Fruit fly (Drosophila melanogaster) whole organism, embryonic: ENCODE data around the gene CG43322.

Experiments used
- Aef1 ChIP-seq: fragments of 200-800 bp; sonication (Bioruptor generic); IDR thresholded peaks from 3 replicates; pipeline ENCODE4 v1.3.6; 2022; ENCODE audit warnings: missing biosample characterization, missing genetic modification characterization
- Antp ChIP-seq: fragments of 200-800 bp; sonication (Bioruptor generic); optimal IDR thresholded peaks from 3 replicates; lab custom pipeline; 2016; ENCODE audit warnings: missing biosample characterization, missing genetic modification characterization
- Asciz ChIP-seq: fragments of 200-800 bp; sonication (Bioruptor generic); optimal IDR thresholded peaks from 2 replicates; lab custom pipeline; 2017; ENCODE audit warnings: missing biosample characterization, mild to moderate bottlenecking, missing genetic modification characterization, missing genetic modification reagents
- Atf6 ChIP-seq: fragments of 200-800 bp; sonication (Bioruptor generic); IDR thresholded peaks from 2 replicates; pipeline ENCODE4 v1.3.6; 2022; ENCODE audit warnings: missing biosample characterization, missing genetic modification characterization
- BtbVII ChIP-seq: fragments of 200-800 bp; sonication (Bioruptor generic); optimal IDR thresholded peaks from 3 replicates; lab custom pipeline; 2017; ENCODE audit warnings: missing biosample characterization, mild to moderate bottlenecking, missing genetic modification characterization
- CG10209 ChIP-seq: fragments of 200-800 bp; sonication (Bioruptor generic); optimal IDR thresholded peaks from 3 replicates; lab custom pipeline; 2017; ENCODE audit warnings: missing biosample characterization, mild to moderate bottlenecking, missing genetic modification characterization, missing genetic modification reagents
- CG10979 ChIP-seq: fragments of 200-800 bp; sonication (Bioruptor generic); optimal IDR thresholded peaks from 2 replicates; lab custom pipeline; 2018; ENCODE audit warnings: missing biosample characterization, mild to moderate bottlenecking, missing genetic modification characterization, moderate library complexity
- CG12659 ChIP-seq: fragments of 200-800 bp; sonication (Bioruptor generic); optimal IDR thresholded peaks from 3 replicates; lab custom pipeline; 2017; ENCODE audit warnings: mild to moderate bottlenecking, missing biosample characterization, missing genetic modification reagents, missing genetic modification characterization
- CG13424 ChIP-seq: fragments of 200-800 bp; sonication (Bioruptor generic); optimal IDR thresholded peaks from 2 replicates; lab custom pipeline; 2019; ENCODE audit warnings: missing biosample characterization, mild to moderate bottlenecking, missing genetic modification characterization, moderate library complexity
- CG13775 ChIP-seq: fragments of 200-800 bp; sonication (Bioruptor generic); optimal IDR thresholded peaks from 3 replicates; lab custom pipeline; 2017; ENCODE audit warnings: missing biosample characterization, mild to moderate bottlenecking, missing genetic modification characterization
- CG15073 ChIP-seq: fragments of 200-800 bp; sonication (Bioruptor generic); optimal IDR thresholded peaks from 2 replicates; lab custom pipeline; 2016; ENCODE audit warnings: missing biosample characterization, missing genetic modification characterization
- CG1603 ChIP-seq: fragments of 200-800 bp; sonication (Bioruptor generic); optimal IDR thresholded peaks from 2 replicates; lab custom pipeline; 2019; ENCODE audit warnings: missing biosample characterization, mild to moderate bottlenecking, missing genetic modification characterization, moderate library complexity
- CG17328 ChIP-seq: fragments of 200-800 bp; sonication (Bioruptor generic); IDR thresholded peaks from 2 replicates; pipeline ENCODE4 v1.3.6; 2022; ENCODE audit warnings: missing biosample characterization, missing genetic modification characterization
- CG17385 ChIP-seq: fragments of 200-800 bp; sonication (Bioruptor generic); optimal IDR thresholded peaks from 3 replicates; lab custom pipeline; 2018; ENCODE audit warnings: missing biosample characterization, mild to moderate bottlenecking, missing genetic modification characterization
- CG17912 ChIP-seq: fragments of 200-800 bp; sonication (Bioruptor generic); optimal IDR thresholded peaks from 2 replicates; lab custom pipeline; 2018; ENCODE audit warnings: missing biosample characterization, mild to moderate bottlenecking, missing genetic modification characterization
- CG30403 ChIP-seq: fragments of 200-800 bp; sonication (Bioruptor generic); optimal IDR thresholded peaks from 3 replicates; lab custom pipeline; 2016; ENCODE audit warnings: missing biosample characterization, missing genetic modification characterization
- CG34422 ChIP-seq: fragments of 200-800 bp; sonication (Bioruptor generic); IDR thresholded peaks from 3 replicates; pipeline ENCODE4 v1.3.6; 2022; ENCODE audit warnings: missing biosample characterization, missing genetic modification characterization
- CG43689 ChIP-seq: fragments of 200-800 bp; sonication (Bioruptor generic); IDR thresholded peaks from 2 replicates; pipeline ENCODE4 v1.3.6; 2022; ENCODE audit warnings: missing biosample characterization, missing genetic modification characterization
- CG5245 ChIP-seq: fragments of 200-800 bp; sonication (Bioruptor generic); optimal IDR thresholded peaks from 3 replicates; lab custom pipeline; 2016; ENCODE audit warnings: missing biosample characterization, missing genetic modification characterization
- CG7271 ChIP-seq: fragments of 200-800 bp; sonication (Bioruptor generic); optimal IDR thresholded peaks from 2 replicates; lab custom pipeline; 2018; ENCODE audit warnings: missing biosample characterization, mild to moderate bottlenecking, missing genetic modification characterization, moderate library complexity
- CG7963 ChIP-seq: fragments of 200-800 bp; sonication (Bioruptor generic); IDR thresholded peaks from 3 replicates; pipeline ENCODE4 v1.3.6; 2022; ENCODE audit warnings: missing biosample characterization, missing genetic modification characterization; ENCODE audit not compliant: partially characterized antibody
- CG8388 ChIP-seq: fragments of 200-800 bp; sonication (Bioruptor generic); optimal IDR thresholded peaks from 2 replicates; lab custom pipeline; 2019; ENCODE audit warnings: missing biosample characterization, mild to moderate bottlenecking, missing genetic modification characterization, moderate library complexity
- CG8478 ChIP-seq: fragments of >200 bp; optimal IDR thresholded peaks from 2 replicates; lab custom pipeline; 2018
- CG9932 ChIP-seq: fragments of 200-800 bp; sonication (Bioruptor generic); IDR thresholded peaks from 2 replicates; pipeline ENCODE4 v1.3.6; 2022; ENCODE audit warnings: missing biosample characterization, missing genetic modification characterization
- Deaf1 ChIP-seq: fragments of 200-800 bp; optimal IDR thresholded peaks from 3 replicates; lab custom pipeline; 2019; ENCODE audit warnings: missing biosample characterization, mild to moderate bottlenecking, missing genetic modification characterization, moderate library complexity
- Gug ChIP-seq: fragments of 200-800 bp; sonication (Bioruptor generic); IDR thresholded peaks from 4 replicates; pipeline ENCODE4 v1.3.6; 2022; ENCODE audit warnings: missing biosample characterization, missing genetic modification characterization
- HHEX ChIP-seq: fragments of 200-800 bp; sonication (Bioruptor generic); optimal IDR thresholded peaks from 3 replicates; lab custom pipeline; 2017; ENCODE audit warnings: missing biosample characterization, mild to moderate bottlenecking, missing genetic modification characterization, missing genetic modification reagents
- Hr51 ChIP-seq, 2 experiments: fragments of 200-800 bp; sonication (Bioruptor generic); optimal IDR thresholded peaks; 2 replicates in 1 of 2; 3 replicates in 1 of 2; lab custom pipeline; 2016 to 2018; ENCODE audit warnings: missing biosample characterization in 2 of 2, missing genetic modification characterization in 2 of 2, mild to moderate bottlenecking in 1 of 2, moderate library complexity in 1 of 2
- MTF-1 ChIP-seq: fragments of 200-800 bp; sonication (Bioruptor generic); optimal IDR thresholded peaks from 2 replicates; lab custom pipeline; 2018; ENCODE audit warnings: missing biosample characterization, mild to moderate bottlenecking, missing genetic modification characterization, borderline replicate concordance
- NC2α ChIP-seq: fragments of 200-800 bp; sonication (Bioruptor generic); optimal IDR thresholded peaks from 2 replicates; lab custom pipeline; 2016; ENCODE audit warnings: missing biosample characterization, missing genetic modification characterization
- Nf-YC ChIP-seq: fragments of 200-800 bp; optimal IDR thresholded peaks from 3 replicates; lab custom pipeline; 2019; ENCODE audit warnings: missing biosample characterization, mild to moderate bottlenecking, missing genetic modification characterization, moderate library complexity
- Oaz ChIP-seq: fragments of 200-800 bp; sonication (Bioruptor generic); IDR thresholded peaks from 2 replicates; pipeline ENCODE4 v1.3.6; 2022; ENCODE audit warnings: missing biosample characterization, missing genetic modification characterization
- Side ChIP-seq: fragments of 200-800 bp; sonication (Bioruptor generic); optimal IDR thresholded peaks from 2 replicates; lab custom pipeline; 2016; ENCODE audit warnings: missing biosample characterization, missing genetic modification characterization
- Ssrp ChIP-seq: fragments of 200-800 bp; sonication (Bioruptor generic); optimal IDR thresholded peaks from 2 replicates; lab custom pipeline; 2018; ENCODE audit warnings: missing biosample characterization, mild to moderate bottlenecking, missing genetic modification characterization, moderate library complexity
- Taf1 ChIP-seq: fragments of 200-800 bp; sonication (Bioruptor generic); IDR thresholded peaks from 2 replicates; pipeline ENCODE4 v1.3.6; 2022; ENCODE audit warnings: missing biosample characterization, missing genetic modification characterization
- Xrp1 ChIP-seq: fragments of 200-800 bp; sonication (Bioruptor generic); IDR thresholded peaks from 2 replicates; pipeline ENCODE4 v1.3.6; 2022; ENCODE audit warnings: missing biosample characterization, missing genetic modification characterization
- bsh ChIP-seq, 2 experiments: fragments of 200-800 bp; sonication (Bioruptor generic); optimal IDR thresholded peaks; 2 replicates each; lab custom pipeline; 2017 to 2018; ENCODE audit warnings: mild to moderate bottlenecking in 2 of 2, missing biosample characterization in 2 of 2, missing genetic modification characterization in 2 of 2, moderate library complexity in 1 of 2
- cas ChIP-seq: fragments of 200-800 bp; sonication (Bioruptor generic); IDR thresholded peaks from 2 replicates; pipeline ENCODE4 v1.3.6; 2022; ENCODE audit warnings: missing biosample characterization, missing genetic modification characterization
- chinmo ChIP-seq: fragments of 200-800 bp; sonication (Bioruptor generic); IDR thresholded peaks from 4 replicates; pipeline ENCODE4 v1.3.6; 2022; ENCODE audit warnings: missing biosample characterization, missing genetic modification characterization; ENCODE audit not compliant: partially characterized antibody
- dimm ChIP-seq: fragments of 200-800 bp; sonication (Bioruptor generic); IDR thresholded peaks from 2 replicates; pipeline ENCODE4 v1.3.6; 2022; ENCODE audit warnings: missing biosample characterization, missing genetic modification characterization
- ewg ChIP-seq: fragments of 200-800 bp; sonication (Bioruptor generic); optimal IDR thresholded peaks from 3 replicates; lab custom pipeline; 2017; ENCODE audit warnings: mild to moderate bottlenecking, missing biosample characterization, missing genetic modification reagents, missing genetic modification characterization
- gsb ChIP-seq: fragments of 200-800 bp; sonication (Bioruptor generic); IDR thresholded peaks from 2 replicates; pipeline ENCODE4 v1.3.6; 2022; ENCODE audit warnings: missing biosample characterization, missing genetic modification characterization
- gsb-n ChIP-seq: fragments of 200-800 bp; sonication (Bioruptor generic); optimal IDR thresholded peaks from 3 replicates; lab custom pipeline; 2018; ENCODE audit warnings: missing biosample characterization, mild to moderate bottlenecking, missing genetic modification characterization
- nau ChIP-seq: fragments of 200-800 bp; sonication (Bioruptor generic); optimal IDR thresholded peaks from 3 replicates; lab custom pipeline; 2017; ENCODE audit warnings: missing biosample characterization, mild to moderate bottlenecking, missing genetic modification characterization, missing genetic modification reagents
- onecut ChIP-seq: fragments of 200-800 bp; sonication (Bioruptor generic); IDR thresholded peaks from 2 replicates; pipeline ENCODE4 v1.3.6; 2022; ENCODE audit warnings: missing biosample characterization, missing genetic modification characterization
- peb ChIP-seq: fragments of 200-800 bp; sonication (Bioruptor generic); IDR thresholded peaks from 2 replicates; pipeline ENCODE4 v1.3.6; 2022; ENCODE audit warnings: missing biosample characterization, missing genetic modification characterization
- phol ChIP-seq: fragments of 200-800 bp; sonication (Bioruptor generic); optimal IDR thresholded peaks from 3 replicates; lab custom pipeline; 2018; ENCODE audit warnings: missing biosample characterization, mild to moderate bottlenecking, missing genetic modification characterization, moderate library complexity
- sisA ChIP-seq: fragments of 200-800 bp; sonication (Bioruptor generic); IDR thresholded peaks from 2 replicates; pipeline ENCODE4 v1.3.6; 2022; ENCODE audit warnings: missing biosample characterization, missing genetic modification characterization
- toy ChIP-seq: fragments of 200-800 bp; sonication (Bioruptor generic); IDR thresholded peaks from 2 replicates; pipeline ENCODE4 v1.3.6; 2022; ENCODE audit warnings: missing biosample characterization, missing genetic modification characterization
- yki ChIP-seq: fragments of >200 bp; optimal IDR thresholded peaks from 3 replicates; lab custom pipeline; 2018

Gene CG43322

DNA sequence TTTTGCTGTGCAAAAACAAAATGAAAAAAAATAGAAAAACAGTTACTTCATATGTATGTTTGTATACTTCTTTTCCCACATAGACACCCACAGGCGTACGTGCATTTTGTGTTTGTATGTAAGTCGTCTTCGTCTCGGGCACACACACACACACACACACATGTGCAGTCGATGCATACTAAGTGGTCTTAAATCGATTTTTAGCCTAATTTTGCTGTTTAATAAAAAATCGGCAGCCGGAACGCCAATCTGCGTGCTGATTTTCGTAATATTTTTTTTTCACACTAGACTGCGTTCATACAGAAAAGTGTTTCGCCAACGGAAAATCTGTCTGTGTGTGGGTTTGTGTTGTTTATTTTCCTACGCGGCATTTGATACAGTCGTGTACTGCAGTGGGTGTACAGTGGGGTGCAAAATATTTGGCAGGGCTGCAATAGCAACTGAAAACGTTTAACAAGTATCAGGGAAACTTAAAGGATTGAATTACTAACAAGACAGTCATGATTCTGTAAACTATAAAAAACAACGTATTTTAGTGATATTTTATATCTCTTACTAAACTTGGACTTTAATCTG lies 20.0 kb downstream of the CG43322 start (continued):
- TF ChIP-seq cas (GFP tag; lab: Robert Waterston, UW) (0 out of 2 replicates have a peak, but pooled peaks have one; percentile 46), CG13775 (GFP tag; lab: Kevin White, UChicago) (no peak), CG13424 (tag; lab: Kevin White, UChicago) (peak; percentile 24), BtbVII (GFP tag; lab: Kevin White, UChicago) (peak; percentile 44), Deaf1 (peak; percentile 5), dimm (GFP tag; lab: Robert Waterston, UW) (no peak), CG15073 (peak; percentile 100), yki (no peak), HHEX (peak; percentile 51), CG12659 (peak; percentile 18), Oaz (GFP tag; lab: Robert Waterston, UW) (no peak), CG17328 (GFP tag; lab: Robert Waterston, UW) (peak; percentile 54), CG7963 (GFP tag; lab: Robert Waterston, UW) (no peak), CG8478 (peak; percentile 83), CG17385 (GFP tag; lab: Kevin White, UChicago) (peak; percentile 21), sisA (GFP tag; lab: Robert Waterston, UW) (peak; percentile 32; the same call in 1 of the 2 replicates), ewg (no peak), CG1603 (tag; lab: Kevin White, UChicago) (peak; percentile 45), CG10979 (tag; lab: Kevin White, UChicago) (peak; percentile 45), CG30403 (peak; percentile 19), Asciz (GFP tag; lab: Kevin White, UChicago) (peak; percentile 18), CG5245 (GFP tag; lab: Kevin White, UChicago) (peak; percentile 16), NC2α (GFP tag; lab: Kevin White, UChicago) (no peak), chinmo (GFP tag; lab: Robert Waterston, UW) (peak; percentile 92), Antp (GFP tag; lab: Kevin White, UChicago) (peak; percentile 50), Ssrp (tag; lab: Kevin White, UChicago) (no peak), Xrp1 (GFP tag; lab: Robert Waterston, UW) (peak; percentile 61), Aef1 (GFP tag; lab: Robert Waterston, UW) (peak; percentile 21; the same call in 1 of the 3 replicates), Side (GFP tag; lab: Kevin White, UChicago) (peak; percentile 15), onecut (peak; percentile 82), Nf-YC (tag; lab: Kevin White, UChicago) (peak; percentile 40), toy (GFP tag; lab: Robert Waterston, UW) (no peak), gsb-n (no peak), CG8388 (GFP tag; lab: Kevin White, UChicago) (no peak), bsh (GFP tag; optimal IDR thresholded peaks at IDR 0.05; lab: Kevin White, UChicago) (peak; percentile 26 to 51), MTF-1 (peak; percentile 15), peb (GFP tag; lab: Robert Waterston, UW) (no peak), CG10209 (GFP tag; lab: Kevin White, UChicago) (peak; percentile 20), CG9932 (GFP tag; lab: Robert Waterston, UW) (peak; percentile 40; the same call in 1 of the 2 replicates), CG7271 (tag; lab: Kevin White, UChicago) (no peak), Atf6 (GFP tag; lab: Robert Waterston, UW) (peak; percentile 62), Hr51 (GFP tag; optimal IDR thresholded peaks at IDR 0.05; lab: Kevin White, UChicago) (peak in 1 of 2 experiments; percentile 34), nau (GFP tag; lab: Kevin White, UChicago) (no peak), CG43689 (GFP tag; lab: Robert Waterston, UW) (no peak), gsb (GFP tag; lab: Robert Waterston, UW) (0 out of 2 replicates have a peak, but pooled peaks have one; percentile 10), phol (no peak), CG17912 (peak; percentile 34), Taf1 (GFP tag; lab: Robert Waterston, UW) (no peak), Gug (peak; percentile 66; the same call in 2 of the 4 replicates), CG34422 (GFP tag; lab: Robert Waterston, UW) (peak; percentile 61; the same call in 1 of the 3 replicates)
